Fruit fly (Drosophila melanogaster) whole organism, prepupa: ENCODE data around the gene CG13694.

ENCODE experiments used
- Blimp-1 ChIP-seq: fragments of 200-800 bp; sonication (Bioruptor generic); optimal IDR thresholded peaks from 3 replicates; lab custom pipeline; 2017; ENCODE audit warnings: missing biosample characterization, missing genetic modification characterization, mild to moderate bottlenecking, moderate library complexity, missing genetic modification reagents
- CG10631 ChIP-seq: fragments of 200-800 bp; sonication (Bioruptor generic); optimal IDR thresholded peaks from 2 replicates; lab custom pipeline; 2016; ENCODE audit warnings: missing biosample characterization, missing genetic modification characterization
- CG11294 ChIP-seq: fragments of 200-800 bp; sonication (Bioruptor generic); IDR thresholded peaks from 2 replicates; pipeline ENCODE4 v1.3.6; 2022; ENCODE audit warnings: missing biosample characterization, missing genetic modification characterization
- CG11902 ChIP-seq: fragments of 200-800 bp; sonication (Bioruptor generic); optimal IDR thresholded peaks from 3 replicates; lab custom pipeline; 2016; ENCODE audit warnings: missing biosample characterization, missing genetic modification characterization
- CG6276 ChIP-seq: fragments of 200-800 bp; sonication (Bioruptor generic); optimal IDR thresholded peaks from 2 replicates; lab custom pipeline; 2017; ENCODE audit warnings: missing biosample characterization, mild to moderate bottlenecking, missing genetic modification characterization
- CG8632 ChIP-seq: fragments of 200-800 bp; sonication (Bioruptor generic); optimal IDR thresholded peaks from 3 replicates; lab custom pipeline; 2016; ENCODE audit warnings: missing biosample characterization, missing genetic modification characterization
- Hr39 ChIP-seq: fragments of 200-800 bp; sonication (Bioruptor generic); optimal IDR thresholded peaks from 2 replicates; lab custom pipeline; 2016; ENCODE audit warnings: missing biosample characterization, missing genetic modification characterization
- Sox15 ChIP-seq: fragments of 200-800 bp; sonication (Bioruptor generic); optimal IDR thresholded peaks from 3 replicates; lab custom pipeline; 2016; ENCODE audit warnings: missing biosample characterization, missing genetic modification characterization
- dsx ChIP-seq: fragments of 200-800 bp; optimal IDR thresholded peaks from 3 replicates; lab custom pipeline; 2019; ENCODE audit warnings: missing biosample characterization, mild to moderate bottlenecking, missing genetic modification characterization, moderate library complexity; ENCODE audit not compliant: poor library complexity, severe bottlenecking
- eg ChIP-seq: fragments of 200-800 bp; sonication (Bioruptor generic); IDR thresholded peaks from 3 replicates; pipeline ENCODE4 v1.3.6; 2022; ENCODE audit warnings: missing biosample characterization, missing genetic modification characterization
- salr ChIP-seq, 2 experiments: fragments of 200-800 bp; sonication (Bioruptor generic); optimal IDR thresholded peaks; 3 replicates each; lab custom pipeline; 2016 to 2018; ENCODE audit warnings: missing biosample characterization in 2 of 2, missing genetic modification characterization in 2 of 2, mild to moderate bottlenecking in 1 of 2
- ss ChIP-seq, 2 experiments: fragments of 200-800 bp; sonication (Bioruptor generic); optimal IDR thresholded peaks; 2 replicates in 1 of 2; 3 replicates in 1 of 2; lab custom pipeline; 2017 to 2018; ENCODE audit warnings: mild to moderate bottlenecking in 2 of 2, missing biosample characterization in 2 of 2, missing genetic modification characterization in 2 of 2, moderate library complexity in 1 of 2

- no peak for TF ChIP-seq CG6276 (GFP tag; lab: Kevin White, UChicago)
- TF ChIP-seq CG11902 (GFP tag; lab: Kevin White, UChicago) = no peak
- TF ChIP-seq dsx = no peak
- no peak for TF ChIP-seq CG11294 (GFP tag; lab: Robert Waterston, UW)
- no peak for TF ChIP-seq Blimp-1 (GFP tag; lab: Kevin White, UChicago)
- no peak for TF ChIP-seq CG10631 (GFP tag; lab: Kevin White, UChicago)
- TF ChIP-seq Sox15 (GFP tag; lab: Kevin White, UChicago) = no peak
- no peak for TF ChIP-seq Hr39 (GFP tag; lab: Kevin White, UChicago)
- TF ChIP-seq ss (GFP tag; optimal IDR thresholded peaks at IDR 0.05; lab: Kevin White, UChicago) = no peak
- 0 out of 3 replicates have a peak, but pooled peaks have one; percentile 13 for TF ChIP-seq eg (GFP tag; lab: Robert Waterston, UW)
- TF ChIP-seq CG8632 = no peak
- TF ChIP-seq salr (GFP tag; optimal IDR thresholded peaks at IDR 0.05; lab: Kevin White, UChicago) = no peak
Measured at dm6 chr2L:67279-67657, 49.0 kb downstream of the CG13694 start.
